Worm (Caenorhabditis elegans): Measurements from ENCODE around the gene F21H12.3.
A peak's percentile ranks its signal among the peaks of the same experiment; 100 is the strongest.

Gene F21H12.3

ce11 chrII:6107773-6108172 is 25.1 kb downstream of the F21H12.3 start (continued):
- TF ChIP-seq tbx-2 (tag; optimal IDR thresholded peaks at IDR 0.05) = no peak
- TF ChIP-seq mef-2 (tag; optimal IDR thresholded peaks at IDR 0.05) = no peak
- no peak for TF ChIP-seq lin-15B (tag; optimal IDR thresholded peaks at IDR 0.05)
- peak; percentile 16 for TF ChIP-seq fkh-10 (GFP tag; optimal IDR thresholded peaks at IDR 0.05)
- no peak for TF ChIP-seq jun-1 (tag; optimal IDR thresholded peaks at IDR 0.05)
- TF ChIP-seq elt-2 (tag; optimal IDR thresholded peaks at IDR 0.05) = no peak
- peak; percentile 34 for TF ChIP-seq nhr-71 (tag; optimal IDR thresholded peaks at IDR 0.05)
- no peak for TF ChIP-seq lsy-2 (tag; optimal IDR thresholded peaks at IDR 0.05)
- TF ChIP-seq ceh-90 (tag; optimal IDR thresholded peaks at IDR 0.05) = no peak
- no peak for TF ChIP-seq sup-37 (GFP tag; optimal IDR thresholded peaks at IDR 0.05)

ce11 chrII:6109989-6110388 is 27.3 kb downstream of the F21H12.3 start:
- TF ChIP-seq lsy-2 (tag; optimal IDR thresholded peaks at IDR 0.05) (no peak), fkh-4 (tag; optimal IDR thresholded peaks at IDR 0.05; ENCODE audit: borderline replicate concordance) (no peak), ztf-11 (tag; optimal IDR thresholded peaks at IDR 0.05) (no peak), irx-1 (tag; optimal IDR thresholded peaks at IDR 0.05) (no peak), nhr-12 (tag; optimal IDR thresholded peaks at IDR 0.05) (no peak)

- no peak for TF ChIP-seq ets-5 (GFP tag; IDR thresholded peaks at IDR 0.05)
- TF ChIP-seq mdl-1 (tag; optimal IDR thresholded peaks at IDR 0.05) = no peak
- TF ChIP-seq xbp-1 (tag; optimal IDR thresholded peaks at IDR 0.05) = no peak
- no peak for TF ChIP-seq tlp-1 (tag; optimal IDR thresholded peaks at IDR 0.05)
- TF ChIP-seq jun-1 (tag; optimal IDR thresholded peaks at IDR 0.05) = no peak
- TF ChIP-seq zag-1 (tag; optimal IDR thresholded peaks at IDR 0.05) = no peak
- TF ChIP-seq ztf-4 (tag; optimal IDR thresholded peaks at IDR 0.05) = no peak
- TF ChIP-seq tbx-2 (tag; optimal IDR thresholded peaks at IDR 0.05) = no peak
- no peak for TF ChIP-seq blmp-1 (tag; optimal IDR thresholded peaks at IDR 0.05)
- no peak for TF ChIP-seq isw-1 (GFP tag; IDR thresholded peaks at IDR 0.05)
- TF ChIP-seq ama-1 (optimal IDR thresholded peaks at IDR 0.05) = no peak
- no peak for TF ChIP-seq lir-3 (tag; optimal IDR thresholded peaks at IDR 0.05; ENCODE audit: poor library complexity)
- TF ChIP-seq C34B4.2 (tag; optimal IDR thresholded peaks at IDR 0.05) = no peak
- TF ChIP-seq hlh-17 (GFP tag; optimal IDR thresholded peaks at IDR 0.05; ENCODE audit: borderline replicate concordance) = no peak
- no peak for TF ChIP-seq fkh-8 (tag; optimal IDR thresholded peaks at IDR 0.05)
- TF ChIP-seq zip-4 (GFP tag; optimal IDR thresholded peaks at IDR 0.05) = no peak
- TF ChIP-seq ceh-90 (tag; optimal IDR thresholded peaks at IDR 0.05) = no peak
Observed at ce11 chrII:6113187-6113586, 30.5 kb downstream of the F21H12.3 start, which contains the start of gene heri-1. Gene heri-1, minus strand, starts transcription at chrII:6113194.

- peak; percentile 16 for TF ChIP-seq lin-14 (GFP tag; optimal IDR thresholded peaks at IDR 0.05)
- TF ChIP-seq nhr-237 (tag; optimal IDR thresholded peaks at IDR 0.05) = no peak
Observed at ce11 chrII:6113842-6114441, 31.2 kb downstream of the F21H12.3 start.

- no peak for TF ChIP-seq lin-35 (GFP tag; optimal IDR thresholded peaks at IDR 0.05)
- no peak for TF ChIP-seq vab-15 (tag; optimal IDR thresholded peaks at IDR 0.05)
- no peak for TF ChIP-seq ceh-8 (GFP tag; optimal IDR thresholded peaks at IDR 0.05)
- peak; percentile 16 for TF ChIP-seq fkh-10 (GFP tag; optimal IDR thresholded peaks at IDR 0.05)
- no peak for TF ChIP-seq mef-2 (tag; optimal IDR thresholded peaks at IDR 0.05)
- no peak for TF ChIP-seq hpl-2 (GFP tag; optimal IDR thresholded peaks at IDR 0.05)
- no peak for TF ChIP-seq nhr-90 (tag; optimal IDR thresholded peaks at IDR 0.05; ENCODE audit: poor library complexity)
- TF ChIP-seq fkh-8 (tag; optimal IDR thresholded peaks at IDR 0.05) = no peak
- TF ChIP-seq nhr-11 (tag; optimal IDR thresholded peaks at IDR 0.05) = no peak
Observed at ce11 chrII:6115283-6115682, 32.6 kb downstream of the F21H12.3 start.

Data from whole organism, L1 larva.